Worm (Caenorhabditis elegans) whole organism, young adult: ENCODE measurements around the gene xrn-2.

ENCODE experiments used
- B0019.2 ChIP-seq: fragments of 200-800 bp; sonication (Bioruptor generic); conservative IDR thresholded peaks from 2 replicates; pipeline ENCODE4 v1.3.6; 2022; ENCODE audit warnings: missing genetic modification reagents, missing genetic modification characterization, missing compliant biosample characterization
- C17E4.6 ChIP-seq: fragments of 200-800 bp; sonication (Bioruptor generic); IDR thresholded peaks from 2 replicates; pipeline ENCODE4 v1.3.6; 2022; ENCODE audit warnings: missing genetic modification reagents, missing genetic modification characterization, missing compliant biosample characterization
- D2030.7 ChIP-seq: fragments of 200-800 bp; sonication (Bioruptor generic); IDR thresholded peaks from 2 replicates; pipeline ENCODE4 v1.3.6; 2022; ENCODE audit warnings: missing genetic modification reagents, missing genetic modification characterization, missing compliant biosample characterization
- F10E7.11 ChIP-seq: sonication (generic microtip); optimal IDR thresholded peaks from 2 replicates; lab custom pipeline; 2017; ENCODE audit warnings: mild to moderate bottlenecking, missing genetic modification characterization, moderate library complexity, missing compliant biosample characterization
- F22D6.2 ChIP-seq: sonication (generic microtip); optimal IDR thresholded peaks from 2 replicates; lab custom pipeline; 2016; ENCODE audit warnings: mild to moderate bottlenecking, missing genetic modification characterization, missing compliant biosample characterization
- F33H1.4 ChIP-seq: fragments of 200-800 bp; sonication (Bioruptor generic); IDR thresholded peaks from 2 replicates; pipeline ENCODE4 v1.3.6; 2022; ENCODE audit warnings: missing genetic modification reagents, missing genetic modification characterization, missing compliant biosample characterization
- F49E8.2 ChIP-seq: sonication (generic microtip); optimal IDR thresholded peaks from 3 replicates; lab custom pipeline; 2017; ENCODE audit warnings: missing genetic modification characterization, mild to moderate bottlenecking, missing compliant biosample characterization, antibody characterized with exemption, moderate library complexity; ENCODE audit not compliant: insufficient read depth
- F52B5.7 ChIP-seq: sonication (generic microtip); optimal IDR thresholded peaks from 2 replicates; lab custom pipeline; 2016; ENCODE audit warnings: mild to moderate bottlenecking, missing genetic modification characterization, missing compliant biosample characterization
- K12H6.12 ChIP-seq: fragments of 200-800 bp; sonication (Bioruptor generic); optimal IDR thresholded peaks from 2 replicates; lab custom pipeline; 2018; ENCODE audit warnings: mild to moderate bottlenecking, missing genetic modification characterization, missing compliant biosample characterization
- T26A5.8 ChIP-seq: sonication (generic microtip); optimal IDR thresholded peaks from 2 replicates; lab custom pipeline; 2016; ENCODE audit warnings: missing genetic modification characterization, missing compliant biosample characterization
- Y53F4B.3 ChIP-seq: fragments of 200-800 bp; sonication (Bioruptor generic); IDR thresholded peaks from 2 replicates; pipeline ENCODE4 v1.3.6; 2022; ENCODE audit warnings: missing genetic modification reagents, missing genetic modification characterization, missing compliant biosample characterization
- Y53G8AR.9 ChIP-seq: fragments of 200-800 bp; sonication (Bioruptor generic); conservative IDR thresholded peaks from 2 replicates; pipeline ENCODE4 v1.3.6; 2022; ENCODE audit warnings: missing genetic modification reagents, missing genetic modification characterization, missing compliant biosample characterization
- aptf-3 ChIP-seq: fragments of 200-800 bp; sonication (Bioruptor generic); IDR thresholded peaks from 2 replicates; pipeline ENCODE4 v1.3.6; 2022; ENCODE audit warnings: missing genetic modification characterization, missing compliant biosample characterization
- atf-7 ChIP-seq: sonication (generic microtip); optimal IDR thresholded peaks from 2 replicates; lab custom pipeline; 2017; ENCODE audit warnings: mild to moderate bottlenecking, missing genetic modification characterization, missing compliant biosample characterization
- attf-5 ChIP-seq: fragments of 200-800 bp; sonication (Bioruptor generic); optimal IDR thresholded peaks from 2 replicates; lab custom pipeline; 2018; ENCODE audit warnings: mild to moderate bottlenecking, missing genetic modification characterization, missing compliant biosample characterization
- attf-6 ChIP-seq: fragments of 200-800 bp; sonication (Bioruptor generic); IDR thresholded peaks from 2 replicates; pipeline ENCODE4 v1.3.6; 2022; ENCODE audit warnings: missing genetic modification reagents, missing genetic modification characterization, missing compliant biosample characterization
- bed-1 ChIP-seq: fragments of 200-800 bp; sonication (Bioruptor generic); IDR thresholded peaks from 2 replicates; pipeline ENCODE4 v1.3.6; 2022; ENCODE audit warnings: missing genetic modification reagents, missing genetic modification characterization, missing compliant biosample characterization
- ccch-3 ChIP-seq: fragments of 200-800 bp; sonication (Bioruptor generic); optimal IDR thresholded peaks from 2 replicates; lab custom pipeline; 2018; ENCODE audit warnings: mild to moderate bottlenecking, missing genetic modification characterization, missing compliant biosample characterization
- cebp-2 ChIP-seq: fragments of 200-800 bp; sonication (Bioruptor generic); IDR thresholded peaks from 2 replicates; pipeline ENCODE4 v1.3.6; 2022; ENCODE audit warnings: missing genetic modification characterization, missing compliant biosample characterization
- ceh-100 ChIP-seq: fragments of 200-800 bp; sonication (Bioruptor generic); IDR thresholded peaks from 2 replicates; pipeline ENCODE4 v1.3.6; 2022; ENCODE audit warnings: missing genetic modification reagents, missing genetic modification characterization, missing compliant biosample characterization
- ceh-40 ChIP-seq: fragments of 200-800 bp; sonication (Bioruptor generic); IDR thresholded peaks from 2 replicates; pipeline ENCODE4 v1.3.6; 2022; ENCODE audit warnings: missing genetic modification characterization, missing compliant biosample characterization
- ceh-79 ChIP-seq: sonication (generic microtip); optimal IDR thresholded peaks from 2 replicates; lab custom pipeline; 2017; ENCODE audit warnings: mild to moderate bottlenecking, missing genetic modification characterization, missing compliant biosample characterization
- chd-7 ChIP-seq: sonication (generic microtip); optimal IDR thresholded peaks from 2 replicates; lab custom pipeline; 2016; ENCODE audit warnings: mild to moderate bottlenecking, missing genetic modification characterization, moderate library complexity, missing compliant biosample characterization
- die-1 ChIP-seq: sonication (generic microtip); optimal IDR thresholded peaks from 2 replicates; lab custom pipeline; 2016; ENCODE audit warnings: missing genotype, mild to moderate bottlenecking, missing genetic modification characterization, missing compliant biosample characterization
- dpff-1 ChIP-seq: sonication (generic microtip); optimal IDR thresholded peaks from 2 replicates; lab custom pipeline; 2017; ENCODE audit warnings: mild to moderate bottlenecking, missing genetic modification characterization, missing compliant biosample characterization
- dpl-1 ChIP-seq: fragments of 150-350 bp; optimal IDR thresholded peaks from 2 replicates; lab custom pipeline; 2014; ENCODE audit warnings: missing biosample characterization, missing genetic modification reagents, missing genetic modification characterization
- egrh-3 ChIP-seq: fragments of 200-800 bp; sonication (Bioruptor generic); IDR thresholded peaks from 2 replicates; pipeline ENCODE4 v1.3.6; 2022; ENCODE audit warnings: missing genetic modification reagents, missing genetic modification characterization, missing compliant biosample characterization
- him-1 ChIP-seq: sonication (generic microtip); optimal IDR thresholded peaks from 2 replicates; lab custom pipeline; 2016; ENCODE audit warnings: missing genotype, missing genetic modification reagents, missing genetic modification characterization, missing compliant biosample characterization
- hlh-12 ChIP-seq: sonication (generic microtip); optimal IDR thresholded peaks from 2 replicates; lab custom pipeline; 2016; ENCODE audit warnings: missing genetic modification characterization, missing compliant biosample characterization
- hmg-1.2 ChIP-seq: fragments of 200-800 bp; sonication (Bioruptor generic); IDR thresholded peaks from 2 replicates; pipeline ENCODE4 v1.3.6; 2022; ENCODE audit warnings: missing genetic modification reagents, missing genetic modification characterization, missing compliant biosample characterization
- hrde-1 ChIP-seq: sonication (generic microtip); optimal IDR thresholded peaks from 2 replicates; lab custom pipeline; 2016; ENCODE audit warnings: missing genetic modification characterization, mild to moderate bottlenecking, missing compliant biosample characterization, moderate library complexity, missing genotype, missing genetic modification reagents, borderline replicate concordance
- lag-1 ChIP-seq: fragments of 200-800 bp; sonication (Bioruptor generic); IDR thresholded peaks from 2 replicates; pipeline ENCODE4 v1.3.6; 2022; ENCODE audit warnings: missing genetic modification reagents, missing genetic modification characterization, missing compliant biosample characterization
- let-526 ChIP-seq: fragments of 200-800 bp; sonication (Bioruptor generic); IDR thresholded peaks from 2 replicates; pipeline ENCODE4 v1.3.6; 2022; ENCODE audit warnings: missing genetic modification reagents, missing genetic modification characterization, missing compliant biosample characterization
- lin-26 ChIP-seq: fragments of 200-800 bp; sonication (Bioruptor generic); IDR thresholded peaks from 2 replicates; pipeline ENCODE4 v1.3.6; 2022; ENCODE audit warnings: missing genetic modification reagents, missing genetic modification characterization, missing compliant biosample characterization
- lin-40 ChIP-seq: sonication (generic microtip); optimal IDR thresholded peaks from 2 replicates; lab custom pipeline; 2016; ENCODE audit warnings: missing genetic modification characterization, mild to moderate bottlenecking, missing compliant biosample characterization, missing genotype, missing genetic modification reagents
- lin-54 ChIP-seq: fragments of 200-800 bp; sonication (Bioruptor generic); optimal IDR thresholded peaks from 2 replicates; lab custom pipeline; 2018; ENCODE audit warnings: mild to moderate bottlenecking, missing genetic modification characterization, missing compliant biosample characterization
- lsl-1 ChIP-seq: fragments of 200-800 bp; sonication (Bioruptor generic); optimal IDR thresholded peaks from 2 replicates; lab custom pipeline; 2018; ENCODE audit warnings: mild to moderate bottlenecking, missing genetic modification characterization, moderate library complexity, missing compliant biosample characterization
- mes-4 ChIP-seq: sonication (generic microtip); optimal IDR thresholded peaks from 2 replicates; lab custom pipeline; 2016; ENCODE audit warnings: missing genotype, missing genetic modification characterization, missing compliant biosample characterization
- nfyb-1 ChIP-seq: fragments of 200-800 bp; sonication (Bioruptor generic); IDR thresholded peaks from 2 replicates; pipeline ENCODE4 v1.3.6; 2022; ENCODE audit warnings: missing genetic modification reagents, missing genetic modification characterization, missing compliant biosample characterization
- repo-1 ChIP-seq: sonication (generic microtip); optimal IDR thresholded peaks from 2 replicates; lab custom pipeline; 2017; ENCODE audit warnings: mild to moderate bottlenecking, missing genetic modification characterization, missing compliant biosample characterization
- sea-2 ChIP-seq: fragments of 200-800 bp; sonication (Bioruptor generic); IDR thresholded peaks from 2 replicates; pipeline ENCODE4 v1.3.6; 2022; ENCODE audit warnings: missing genetic modification characterization, missing compliant biosample characterization
- snpc-4 ChIP-seq, 5 experiments: fragments of 150-350 bp in 1 of 5; sonication (generic microtip) in 4 of 5; optimal IDR thresholded peaks; 2 replicates each; lab custom pipeline; 2014 to 2018; ENCODE audit warnings: missing genetic modification characterization in 5 of 5, missing biosample characterization in 3 of 5, antibody characterized with exemption in 2 of 5, mild to moderate bottlenecking in 2 of 5, missing compliant biosample characterization in 2 of 5, missing genotype in 2 of 5, moderate library complexity in 2 of 5, missing genetic modification reagents in 1 of 5
- tbp1 ChIP-seq: fragments of 200-800 bp; sonication (Bioruptor generic); optimal IDR thresholded peaks from 2 replicates; lab custom pipeline; 2018; ENCODE audit warnings: mild to moderate bottlenecking, missing genetic modification characterization, missing compliant biosample characterization
- tlf-1 ChIP-seq: fragments of 200-800 bp; sonication (Bioruptor generic); optimal IDR thresholded peaks from 2 replicates; lab custom pipeline; 2018; ENCODE audit warnings: mild to moderate bottlenecking, missing genetic modification characterization, missing compliant biosample characterization
- unc-62 ChIP-seq: fragments of 150-350 bp; optimal IDR thresholded peaks from 2 replicates; lab custom pipeline; 2014; ENCODE audit warnings: missing biosample characterization, missing genetic modification reagents, missing genetic modification characterization
- xnd-1 ChIP-seq: sonication (generic microtip); optimal IDR thresholded peaks from 2 replicates; lab custom pipeline; 2016; ENCODE audit warnings: missing genotype, missing genetic modification reagents, missing genetic modification characterization, missing compliant biosample characterization
- zim-3 ChIP-seq: sonication (generic microtip); optimal IDR thresholded peaks from 2 replicates; lab custom pipeline; 2017; ENCODE audit warnings: mild to moderate bottlenecking, missing genetic modification characterization, moderate library complexity, missing compliant biosample characterization
- ztf-22 ChIP-seq: fragments of 200-800 bp; sonication (Bioruptor generic); optimal IDR thresholded peaks from 2 replicates; lab custom pipeline; 2018; ENCODE audit warnings: mild to moderate bottlenecking, missing genetic modification characterization, moderate library complexity, missing compliant biosample characterization
- ztf-3 ChIP-seq: fragments of 200-800 bp; sonication (Bioruptor generic); optimal IDR thresholded peaks from 2 replicates; lab custom pipeline; 2018; ENCODE audit warnings: mild to moderate bottlenecking, missing genetic modification characterization, missing compliant biosample characterization
- ztf-6 ChIP-seq: fragments of 200-800 bp; sonication (Bioruptor generic); IDR thresholded peaks from 2 replicates; pipeline ENCODE4 v1.3.6; 2022; ENCODE audit warnings: missing genetic modification reagents, missing genetic modification characterization, missing compliant biosample characterization

Gene xrn-2

DNA sequence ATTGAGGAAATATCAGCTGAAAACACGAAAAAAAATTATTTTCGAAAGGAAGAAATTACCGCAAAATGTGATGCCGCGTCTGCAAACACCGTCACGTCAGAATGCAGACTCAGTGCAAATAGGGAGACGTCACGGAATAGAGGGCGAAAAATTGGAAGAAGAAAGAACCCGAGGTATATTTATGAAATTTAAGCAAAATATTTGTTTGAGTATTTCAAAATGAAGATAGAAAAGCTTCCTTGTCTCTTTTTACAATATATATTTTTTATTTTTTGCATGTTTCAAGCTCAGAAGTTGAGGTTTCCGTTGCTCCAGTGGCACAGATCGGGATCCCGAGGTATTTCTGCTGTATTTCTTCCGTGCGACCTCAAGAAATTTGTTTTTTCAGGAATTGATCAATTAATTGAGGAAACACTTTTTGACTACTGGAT lies 11.7 kb upstream of the xrn-2 start, which contains the start of gene W03H9.2 (continued):
- TF ChIP-seq tlf-1 (no peak), die-1 (tag; lab: Kevin White, UChicago) (no peak), xnd-1 (tag; lab: Kevin White, UChicago) (no peak), atf-7 (tag; lab: Kevin White, UChicago) (no peak), F22D6.2 (tag; lab: Kevin White, UChicago) (no peak), D2030.7 (GFP tag; lab: Robert Waterston, UW) (no peak), ztf-22 (GFP tag; lab: Kevin White, UChicago) (no peak), lsl-1 (peak; percentile 9), nfyb-1 (GFP tag; lab: Robert Waterston, UW) (no peak), hrde-1 (no peak), snpc-4 (GFP tag; optimal IDR thresholded peaks at IDR 0.05; lab: Kevin White, UChicago) (no peak), snpc-4 (tag; optimal IDR thresholded peaks at IDR 0.05; lab: Kevin White, UChicago) (peak in 2 of 4 experiments; percentile 26 to 41), egrh-3 (GFP tag; lab: Robert Waterston, UW) (no peak), F49E8.2 (tag; lab: Kevin White, UChicago) (no peak), dpff-1 (no peak), lag-1 (no peak), F33H1.4 (GFP tag; lab: Robert Waterston, UW) (no peak), attf-5 (GFP tag; lab: Kevin White, UChicago) (peak; percentile 56), ceh-100 (GFP tag; lab: Robert Waterston, UW) (peak; percentile 96), hmg-1.2 (GFP tag; lab: Robert Waterston, UW) (no peak; the same call in 1 of the 2 replicates), ceh-79 (tag; lab: Kevin White, UChicago) (no peak), lin-26 (GFP tag; lab: Robert Waterston, UW) (no peak), zim-3 (tag; lab: Kevin White, UChicago) (no peak), Y53F4B.3 (GFP tag; lab: Robert Waterston, UW) (no peak), chd-7 (tag; lab: Kevin White, UChicago) (no peak), attf-6 (GFP tag; lab: Robert Waterston, UW) (no peak), F52B5.7 (no peak), tbp1 (GFP tag; lab: Kevin White, UChicago) (peak; percentile 37), ceh-40 (no peak), T26A5.8 (tag; lab: Kevin White, UChicago) (no peak), sea-2 (GFP tag; lab: Robert Waterston, UW) (no peak), lin-40 (tag; lab: Kevin White, UChicago) (peak; percentile 50), unc-62 (GFP tag; lab: Kevin White, UChicago) (no peak), hlh-12 (no peak), cebp-2 (GFP tag; lab: Robert Waterston, UW) (no peak), F10E7.11 (tag; lab: Kevin White, UChicago) (no peak), mes-4 (tag; lab: Kevin White, UChicago) (no peak), K12H6.12 (tag; lab: Kevin White, UChicago) (peak; percentile 74), dpl-1 (GFP tag; lab: Kevin White, UChicago) (peak; percentile 7), aptf-3 (GFP tag; lab: Robert Waterston, UW) (no peak), B0019.2 (GFP tag; lab: Robert Waterston, UW) (no peak), ztf-3 (no peak), C17E4.6 (GFP tag; lab: Robert Waterston, UW) (no peak), Y53G8AR.9 (GFP tag; lab: Robert Waterston, UW) (no peak), ztf-6 (GFP tag; lab: Robert Waterston, UW) (no peak), repo-1 (tag; lab: Kevin White, UChicago) (no peak), lin-54 (GFP tag; lab: Kevin White, UChicago) (peak; percentile 19), let-526 (GFP tag; lab: Robert Waterston, UW) (0 out of 2 replicates have a peak, but pooled peaks have one; percentile 10), ccch-3 (GFP tag; lab: Kevin White, UChicago) (peak; percentile 46), bed-1 (GFP tag; lab: Robert Waterston, UW) (no peak), him-1 (no peak)
